Fruit fly (Drosophila melanogaster): ENCODE data around the gene ppk28.
A peak's percentile ranks its signal among the peaks of the same experiment; 100 is the strongest.

The ppk28 gene

DNA sequence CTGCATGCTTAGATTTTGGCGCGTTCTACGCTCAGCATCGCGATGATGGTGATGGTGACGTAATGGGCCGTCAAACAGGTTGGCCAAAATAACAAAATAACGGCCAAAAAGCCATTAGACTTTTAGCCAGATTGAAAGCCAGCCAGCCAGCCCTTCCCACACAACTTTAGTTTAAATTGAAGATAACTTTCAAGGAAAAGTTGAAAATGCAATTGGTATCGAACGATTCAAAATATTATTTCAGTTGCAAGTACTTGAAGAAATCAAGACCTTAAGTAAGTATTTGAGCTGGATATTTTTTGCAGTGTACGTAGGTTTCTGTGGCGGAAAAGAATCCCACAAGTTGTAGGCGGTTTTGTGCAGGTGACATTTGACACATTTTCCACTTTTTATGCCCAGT lies 24.8 kb upstream of the ppk28 start (continued):
- TF ChIP-seq CG1024 (GFP tag; IDR thresholded peaks at IDR 0.05): no peak
- peak; percentile 10 for TF ChIP-seq Sox102F (GFP tag; optimal IDR thresholded peaks at IDR 0.05)
- peak; percentile 43 for TF ChIP-seq CG16863 (GFP tag; optimal IDR thresholded peaks at IDR 0.05)
- no peak for TF ChIP-seq nerfin-1 (tag; optimal IDR thresholded peaks at IDR 0.05)
- TF ChIP-seq CG1647 (GFP tag; optimal IDR thresholded peaks at IDR 0.05): no peak
- no peak for TF ChIP-seq ro (GFP tag; IDR thresholded peaks at IDR 0.05)
- no peak for TF ChIP-seq emc (GFP tag; optimal IDR thresholded peaks at IDR 0.05)
- peak; percentile 54 for TF ChIP-seq CG2678 (tag; optimal IDR thresholded peaks at IDR 0.05)
- no peak for TF ChIP-seq CG5953 (GFP tag; IDR thresholded peaks at IDR 0.05)
- no peak for TF ChIP-seq CG3838 (GFP tag; optimal IDR thresholded peaks at IDR 0.05)
- TF ChIP-seq D (optimal IDR thresholded peaks at IDR 0.05): no peak
- TF ChIP-seq D (GFP tag; optimal IDR thresholded peaks at IDR 0.05): no peak
- peak; percentile 21; the same call in 1 of the 2 replicates for TF ChIP-seq CG9215 (GFP tag; IDR thresholded peaks at IDR 0.05)
- no peak for TF ChIP-seq CG7556 (GFP tag; optimal IDR thresholded peaks at IDR 0.05)
- peak; percentile 36 for TF ChIP-seq maf-S (GFP tag; optimal IDR thresholded peaks at IDR 0.05)
- TF ChIP-seq org-1 (GFP tag; optimal IDR thresholded peaks at IDR 0.05): peak; percentile 3
- peak; percentile 35 for TF ChIP-seq chn (GFP tag; optimal IDR thresholded peaks at IDR 0.05)
- peak; percentile 50 for TF ChIP-seq CG3847 (GFP tag; IDR thresholded peaks at IDR 0.05)
- TF ChIP-seq caup (GFP tag; optimal IDR thresholded peaks at IDR 0.05; ENCODE audit: severe bottlenecking): peak; percentile 34
- TF ChIP-seq Bdp1 (GFP tag; optimal IDR thresholded peaks at IDR 0.05): no peak
- no peak for TF ChIP-seq jigr1 (GFP tag; IDR thresholded peaks at IDR 0.05)
- no peak for TF ChIP-seq E2f1 (GFP tag; IDR thresholded peaks at IDR 0.05)
- TF ChIP-seq her (GFP tag; optimal IDR thresholded peaks at IDR 0.05): peak; percentile 13
- TF ChIP-seq tgo (GFP tag; IDR thresholded peaks at IDR 0.05): no peak
- peak; percentile 65 for TF ChIP-seq gro (GFP tag; optimal IDR thresholded peaks at IDR 0.05)
- TF ChIP-seq yki (optimal IDR thresholded peaks at IDR 0.05): no peak
- TF ChIP-seq Hr78 (GFP tag; optimal IDR thresholded peaks at IDR 0.05): no peak
- TF ChIP-seq pfk (GFP tag; optimal IDR thresholded peaks at IDR 0.05): no peak
- TF ChIP-seq CG15073 (GFP tag; optimal IDR thresholded peaks at IDR 0.05): no peak
- TF ChIP-seq chif (GFP tag; optimal IDR thresholded peaks at IDR 0.05): peak in 1 of 2 experiments; percentile 22
- no peak for TF ChIP-seq CG2889 (GFP tag; IDR thresholded peaks at IDR 0.05)
- TF ChIP-seq tna (GFP tag; IDR thresholded peaks at IDR 0.05; ENCODE audit: partially characterized antibody): no peak
- TF ChIP-seq CG10431 (GFP tag; optimal IDR thresholded peaks at IDR 0.05): no peak
- TF ChIP-seq CG3726 (GFP tag; IDR thresholded peaks at IDR 0.05): no peak
- TF ChIP-seq Hr51 (GFP tag; optimal IDR thresholded peaks at IDR 0.05): peak; percentile 21 to 45
- TF ChIP-seq sisA (GFP tag; IDR thresholded peaks at IDR 0.05): peak; percentile 21; the same call in 1 of the 2 replicates
- no peak for TF ChIP-seq Dip2 (GFP tag; IDR thresholded peaks at IDR 0.05)
- TF ChIP-seq CG7372 (GFP tag; IDR thresholded peaks at IDR 0.05): 0 out of 2 replicates have a peak, but pooled peaks have one; percentile 8
- TF ChIP-seq Side (GFP tag; optimal IDR thresholded peaks at IDR 0.05): peak; percentile 24
- no peak for TF ChIP-seq tap (tag; optimal IDR thresholded peaks at IDR 0.05)
- TF ChIP-seq sima (GFP tag; optimal IDR thresholded peaks at IDR 0.05): no peak
- TF ChIP-seq CG2116 (GFP tag; optimal IDR thresholded peaks at IDR 0.05): peak; percentile 6
- TF ChIP-seq HmgD (GFP tag; optimal IDR thresholded peaks at IDR 0.05): no peak
- peak; percentile 11 for TF ChIP-seq CG2712 (tag; optimal IDR thresholded peaks at IDR 0.05)
- TF ChIP-seq CG18619 (GFP tag; optimal IDR thresholded peaks at IDR 0.05): no peak
- TF ChIP-seq CG3281 (GFP tag; optimal IDR thresholded peaks at IDR 0.05): peak; percentile 53
- peak; percentile 27 for TF ChIP-seq bab2 (GFP tag; optimal IDR thresholded peaks at IDR 0.05)
- peak; percentile 4 for TF ChIP-seq shn (GFP tag; optimal IDR thresholded peaks at IDR 0.05)
- TF ChIP-seq toy (GFP tag; IDR thresholded peaks at IDR 0.05): no peak
- no peak for TF ChIP-seq CG17568 (GFP tag; optimal IDR thresholded peaks at IDR 0.05)
- TF ChIP-seq so (GFP tag; IDR thresholded peaks at IDR 0.05): no peak
- TF ChIP-seq Meics (GFP tag; optimal IDR thresholded peaks at IDR 0.05): peak; percentile 47
- 0 out of 3 replicates have a peak, but pooled peaks have one; percentile 20 for TF ChIP-seq H15 (GFP tag; IDR thresholded peaks at IDR 0.05)

Measured in whole organism, embryonic.